Fruit fly (Drosophila melanogaster) whole organism, embryonic: ENCODE results near the gene CG5180.

Source experiments
- ATbp ChIP-seq: fragments of 200-800 bp; sonication (Bioruptor generic); optimal IDR thresholded peaks from 2 replicates; lab custom pipeline; 2017; ENCODE audit warnings: missing biosample characterization, mild to moderate bottlenecking, missing genetic modification characterization, missing genetic modification reagents
- Awh ChIP-seq: fragments of 200-800 bp; sonication (Bioruptor generic); IDR thresholded peaks from 2 replicates; pipeline ENCODE4, ENCODE4 v1.3.6; 2022; ENCODE audit warnings: missing biosample characterization, missing genetic modification characterization
- Bdp1 ChIP-seq: fragments of 200-800 bp; sonication (Bioruptor generic); optimal IDR thresholded peaks from 3 replicates; lab custom pipeline; 2016; ENCODE audit warnings: missing biosample characterization, missing genetic modification characterization
- Bteb2 ChIP-seq: fragments of 200-800 bp; sonication (Bioruptor generic); optimal IDR thresholded peaks from 2 replicates; lab custom pipeline; 2016; ENCODE audit warnings: missing biosample characterization, missing genetic modification characterization
- CG10209 ChIP-seq: fragments of 200-800 bp; sonication (Bioruptor generic); optimal IDR thresholded peaks from 3 replicates; lab custom pipeline; 2017; ENCODE audit warnings: missing biosample characterization, mild to moderate bottlenecking, missing genetic modification characterization, missing genetic modification reagents
- CG12769 ChIP-seq: fragments of 200-800 bp; sonication (Bioruptor generic); optimal IDR thresholded peaks from 2 replicates; lab custom pipeline; 2019; ENCODE audit warnings: missing biosample characterization, mild to moderate bottlenecking, missing genetic modification characterization, moderate library complexity
- CG13123 ChIP-seq: fragments of 200-800 bp; sonication (Bioruptor generic); optimal IDR thresholded peaks from 2 replicates; lab custom pipeline; 2016; ENCODE audit warnings: missing biosample characterization, missing genetic modification characterization
- CG13624 ChIP-seq: fragments of 200-800 bp; sonication (Bioruptor generic); optimal IDR thresholded peaks from 2 replicates; lab custom pipeline; 2016; ENCODE audit warnings: missing biosample characterization, missing genetic modification characterization
- CG16815 ChIP-seq: fragments of 200-800 bp; sonication (Bioruptor generic); optimal IDR thresholded peaks from 3 replicates; lab custom pipeline; 2017; ENCODE audit warnings: missing biosample characterization, mild to moderate bottlenecking, missing genetic modification characterization
- CG17829 ChIP-seq: fragments of 200-800 bp; optimal IDR thresholded peaks from 2 replicates; lab custom pipeline; 2019; ENCODE audit warnings: missing biosample characterization, mild to moderate bottlenecking, missing genetic modification characterization, moderate library complexity
- CG1792 ChIP-seq: fragments of 200-800 bp; sonication (Bioruptor generic); optimal IDR thresholded peaks from 2 replicates; lab custom pipeline; 2016; ENCODE audit warnings: missing biosample characterization, missing genetic modification characterization
- CG2889 ChIP-seq: fragments of 200-800 bp; sonication (Bioruptor generic); IDR thresholded peaks from 3 replicates; pipeline ENCODE4 v1.3.6; 2022; ENCODE audit warnings: missing biosample characterization, missing genetic modification characterization
- CG30020 ChIP-seq: fragments of 200-800 bp; optimal IDR thresholded peaks from 2 replicates; lab custom pipeline; 2019; ENCODE audit warnings: missing biosample characterization, mild to moderate bottlenecking, missing genetic modification characterization, moderate library complexity
- CG33213 ChIP-seq: fragments of 200-800 bp; sonication (Bioruptor generic); optimal IDR thresholded peaks from 3 replicates; lab custom pipeline; 2016; ENCODE audit warnings: missing biosample characterization, missing genetic modification characterization
- CG6654 ChIP-seq: fragments of 200-800 bp; sonication (Bioruptor generic); optimal IDR thresholded peaks from 2 replicates; lab custom pipeline; 2017; ENCODE audit warnings: missing biosample characterization, mild to moderate bottlenecking, missing genetic modification characterization
- CG7745 ChIP-seq: fragments of 200-800 bp; sonication (Bioruptor generic); optimal IDR thresholded peaks from 2 replicates; lab custom pipeline; 2018; ENCODE audit warnings: missing biosample characterization, mild to moderate bottlenecking, missing genetic modification characterization, moderate library complexity
- CG8944 ChIP-seq: fragments of 200-800 bp; sonication (Bioruptor generic); optimal IDR thresholded peaks from 3 replicates; lab custom pipeline; 2016; ENCODE audit warnings: missing biosample characterization, missing genetic modification characterization
- CG9797 ChIP-seq: fragments of 200-800 bp; sonication (Bioruptor generic); optimal IDR thresholded peaks from 3 replicates; lab custom pipeline; 2018; ENCODE audit warnings: missing biosample characterization, mild to moderate bottlenecking, missing genetic modification characterization
- CkIIα-i1 ChIP-seq: fragments of 200-800 bp; sonication (Bioruptor generic); IDR thresholded peaks from 2 replicates; pipeline ENCODE4 v1.3.6; 2022; ENCODE audit warnings: missing biosample characterization, missing genetic modification characterization
- D19A ChIP-seq: fragments of 200-800 bp; optimal IDR thresholded peaks from 3 replicates; lab custom pipeline; 2019; ENCODE audit warnings: missing biosample characterization, mild to moderate bottlenecking, missing genetic modification characterization, moderate library complexity
- D19B ChIP-seq: fragments of 200-800 bp; sonication (Bioruptor generic); optimal IDR thresholded peaks from 2 replicates; lab custom pipeline; 2017; ENCODE audit warnings: missing biosample characterization, mild to moderate bottlenecking, missing genetic modification characterization
- Dip3 ChIP-seq: fragments of 200-800 bp; sonication (Bioruptor generic); optimal IDR thresholded peaks from 3 replicates; lab custom pipeline; 2016; ENCODE audit warnings: missing biosample characterization, missing genetic modification characterization
- Gug ChIP-seq: fragments of 200-800 bp; sonication (Bioruptor generic); IDR thresholded peaks from 4 replicates; pipeline ENCODE4 v1.3.6; 2022; ENCODE audit warnings: missing biosample characterization, missing genetic modification characterization
- HLHmδ ChIP-seq: fragments of 200-800 bp; sonication (Bioruptor generic); optimal IDR thresholded peaks from 2 replicates; lab custom pipeline; 2018; ENCODE audit warnings: missing biosample characterization, mild to moderate bottlenecking, missing genetic modification characterization, moderate library complexity
- Hr39 ChIP-seq: fragments of >200 bp; optimal IDR thresholded peaks from 2 replicates; lab custom pipeline; 2017
- Trl ChIP-seq, 3 experiments: fragments of >200 bp in 2 of 3; fragments of 200-800 bp in 1 of 3; sonication (Bioruptor generic) in 1 of 3; optimal IDR thresholded peaks; 2 replicates in 1 of 3; 3 replicates in 2 of 3; lab custom pipeline; 2016 to 2017; ENCODE audit warnings: missing biosample characterization in 1 of 3, missing genetic modification characterization in 1 of 3
- ase ChIP-seq: fragments of 200-800 bp; sonication (Bioruptor generic); IDR thresholded peaks from 3 replicates; pipeline ENCODE4 v1.3.6; 2022; ENCODE audit warnings: missing biosample characterization, missing genetic modification characterization
- ash1 ChIP-seq: fragments of 200-800 bp; sonication (Bioruptor generic); optimal IDR thresholded peaks from 2 replicates; lab custom pipeline; 2018; ENCODE audit warnings: missing biosample characterization, mild to moderate bottlenecking, missing genetic modification characterization
- bcd ChIP-seq: fragments of 200-800 bp; sonication (Bioruptor generic); optimal IDR thresholded peaks from 2 replicates; lab custom pipeline; 2017; ENCODE audit warnings: missing biosample characterization, mild to moderate bottlenecking, missing genetic modification characterization
- chm ChIP-seq: fragments of 200-800 bp; sonication (Bioruptor generic); IDR thresholded peaks from 2 replicates; pipeline ENCODE4 v1.3.6; 2022; ENCODE audit warnings: missing biosample characterization, missing genetic modification characterization
- crc ChIP-seq: fragments of 200-800 bp; sonication (Bioruptor generic); optimal IDR thresholded peaks from 2 replicates; lab custom pipeline; 2016; ENCODE audit warnings: missing biosample characterization, missing genetic modification characterization
- dysf ChIP-seq: fragments of 200-800 bp; sonication (Bioruptor generic); IDR thresholded peaks from 3 replicates; pipeline ENCODE4 v1.3.6; 2022; ENCODE audit warnings: missing biosample characterization, missing genetic modification characterization
- eve ChIP-seq, 2 experiments: fragments of >200 bp; optimal IDR thresholded peaks; 2 replicates each; lab custom pipeline; 2017; ENCODE audit warnings: missing biosample characterization in 2 of 2, missing genetic modification characterization in 2 of 2
- exex ChIP-seq: fragments of 200-800 bp; sonication (Bioruptor generic); optimal IDR thresholded peaks from 4 replicates; lab custom pipeline; 2018; ENCODE audit warnings: missing biosample characterization, mild to moderate bottlenecking, missing genetic modification characterization, moderate library complexity
- gcm ChIP-seq: fragments of 200-800 bp; sonication (Bioruptor generic); optimal IDR thresholded peaks from 2 replicates; lab custom pipeline; 2019; ENCODE audit warnings: missing biosample characterization, mild to moderate bottlenecking, missing genetic modification characterization, moderate library complexity
- gro ChIP-seq: fragments of 200-800 bp; sonication (Bioruptor generic); optimal IDR thresholded peaks from 2 replicates; lab custom pipeline; 2016; ENCODE audit warnings: missing biosample characterization, missing genetic modification characterization
- ken ChIP-seq: fragments of 200-800 bp; sonication (Bioruptor generic); IDR thresholded peaks from 3 replicates; pipeline ENCODE4 v1.3.6; 2022; ENCODE audit warnings: missing biosample characterization, missing genetic modification characterization
- nau ChIP-seq: fragments of 200-800 bp; sonication (Bioruptor generic); optimal IDR thresholded peaks from 3 replicates; lab custom pipeline; 2017; ENCODE audit warnings: missing biosample characterization, mild to moderate bottlenecking, missing genetic modification characterization, missing genetic modification reagents
- nerfin-1 ChIP-seq: fragments of 200-800 bp; sonication (Bioruptor generic); optimal IDR thresholded peaks from 3 replicates; lab custom pipeline; 2019; ENCODE audit warnings: missing biosample characterization, mild to moderate bottlenecking, missing genetic modification characterization, moderate library complexity
- pb ChIP-seq: fragments of 200-800 bp; sonication (Bioruptor generic); optimal IDR thresholded peaks from 3 replicates; lab custom pipeline; 2016; ENCODE audit warnings: missing biosample characterization, missing genetic modification characterization
- pho ChIP-seq: fragments of 200-800 bp; sonication (Bioruptor generic); optimal IDR thresholded peaks from 2 replicates; lab custom pipeline; 2016; ENCODE audit warnings: missing biosample characterization, missing genetic modification characterization
- pum ChIP-seq: fragments of 200-800 bp; sonication (Bioruptor generic); optimal IDR thresholded peaks from 2 replicates; lab custom pipeline; 2016; ENCODE audit warnings: missing biosample characterization, missing genetic modification characterization
- sens ChIP-seq: fragments of 200-800 bp; sonication (Bioruptor generic); peaks from one replicate; lab custom pipeline; 2016; ENCODE audit warnings: missing biosample characterization, missing genetic modification characterization
- sens-2 ChIP-seq: fragments of 200-800 bp; sonication (Bioruptor generic); IDR thresholded peaks from 2 replicates; pipeline ENCODE4 v1.3.6; 2022; ENCODE audit warnings: missing biosample characterization, missing genetic modification characterization
- seq ChIP-seq: fragments of 200-800 bp; sonication (Bioruptor generic); IDR thresholded peaks from 2 replicates; pipeline ENCODE4 v1.3.6; 2022; ENCODE audit warnings: missing biosample characterization, missing genetic modification characterization
- slbo ChIP-seq: fragments of 200-800 bp; sonication (Bioruptor generic); IDR thresholded peaks from 2 replicates; pipeline ENCODE4 v1.3.6; 2022; ENCODE audit warnings: missing biosample characterization, missing genetic modification characterization
- slou ChIP-seq: fragments of 200-800 bp; sonication (Bioruptor generic); optimal IDR thresholded peaks from 3 replicates; lab custom pipeline; 2016; ENCODE audit warnings: missing biosample characterization, missing genetic modification characterization
- so ChIP-seq: fragments of 200-800 bp; sonication (Bioruptor generic); IDR thresholded peaks from 3 replicates; pipeline ENCODE4 v1.3.6; 2022; ENCODE audit warnings: missing biosample characterization, missing genetic modification characterization
- ttk ChIP-seq: fragments of 200-800 bp; sonication (Bioruptor generic); IDR thresholded peaks from 2 replicates; pipeline ENCODE4 v2.1.2; 2022; ENCODE audit warnings: missing biosample characterization, missing genetic modification characterization

CG5180 gene

DNA sequence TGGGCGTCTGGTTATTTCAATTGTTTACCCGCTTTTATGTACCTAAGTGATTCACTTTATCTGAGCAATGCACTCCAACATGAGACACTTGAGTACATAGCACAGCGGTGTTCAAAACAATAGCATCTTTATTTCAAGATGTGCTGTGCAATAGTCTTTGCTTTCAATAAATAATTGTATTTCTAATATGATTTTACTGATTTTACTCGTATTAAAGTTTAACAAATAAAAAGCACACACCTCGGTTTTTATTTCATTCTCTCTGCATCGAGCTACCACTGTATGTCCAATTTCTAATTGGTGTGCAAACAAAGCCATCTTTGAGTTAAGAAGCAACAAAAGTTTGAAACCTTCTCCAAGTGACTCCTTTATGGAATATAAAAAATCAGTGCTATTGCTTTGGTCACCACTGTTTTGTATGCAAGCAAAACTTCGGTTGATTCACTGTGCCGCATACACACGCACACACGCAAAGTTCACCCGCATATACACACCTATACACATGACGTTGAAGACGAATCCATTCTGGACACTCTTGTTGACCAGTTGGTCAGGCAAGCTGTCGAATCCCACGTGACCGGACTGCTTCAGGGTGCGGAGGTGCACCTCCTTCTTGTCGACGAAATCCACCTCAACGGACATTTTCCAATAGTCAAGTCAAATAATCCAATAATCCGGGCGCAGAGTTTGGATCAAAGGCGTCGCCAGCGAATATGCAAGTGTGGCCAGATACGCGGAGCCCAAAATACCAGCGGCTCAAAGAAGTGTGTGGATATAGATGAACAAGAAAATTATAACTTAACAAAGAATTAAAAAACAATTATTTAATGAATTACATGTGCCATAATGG is 30.1 kb downstream of the CG5180 start, which contains the start of gene Septin2:
Septin2 (minus strand) TSS at position 727 of the 850 bp plus-strand sequence.
- TF ChIP-seq gro (no peak), Gug (peak; percentile 59; the same call in 2 of the 4 replicates), Bdp1 (GFP tag; lab: Kevin White, UChicago) (peak; percentile 44), sens-2 (no peak), ash1 (GFP tag; lab: Kevin White, UChicago) (no peak), CG33213 (GFP tag; lab: Kevin White, UChicago) (peak; percentile 58), pb (GFP tag; lab: Kevin White, UChicago) (no peak), CG12769 (tag; lab: Kevin White, UChicago) (no peak), sens (GFP tag; lab: Kevin White, UChicago) (peak; percentile 96), D19B (GFP tag; lab: Kevin White, UChicago) (peak; percentile 32), chm (no peak), Dip3 (peak; percentile 14), crc (GFP tag; lab: Kevin White, UChicago) (peak; percentile 53), eve (GFP tag; optimal IDR thresholded peaks at IDR 0.05; lab: Kevin White, UChicago) (no peak), ken (GFP tag; lab: Robert Waterston, UW) (0 out of 3 replicates have a peak, but pooled peaks have one; percentile 49), D19A (peak; percentile 83), CG9797 (peak; percentile 68), pho (GFP tag; lab: Kevin White, UChicago) (peak; percentile 46), exex (tag; lab: Kevin White, UChicago) (no peak), bcd (GFP tag; lab: Kevin White, UChicago) (peak; percentile 75), CG1792 (GFP tag; lab: Kevin White, UChicago) (peak; percentile 61), CG7745 (tag; lab: Kevin White, UChicago) (no peak), CG13123 (GFP tag; lab: Kevin White, UChicago) (peak; percentile 23), nerfin-1 (tag; lab: Kevin White, UChicago) (peak; percentile 77), CG16815 (GFP tag; lab: Kevin White, UChicago) (peak; percentile 55), ttk (GFP tag; lab: Robert Waterston, UW) (peak; percentile 67; the same call in 1 of the 2 replicates), Bteb2 (GFP tag; lab: Kevin White, UChicago) (peak; percentile 6), dysf (GFP tag; lab: Robert Waterston, UW) (peak; percentile 77), ATbp (GFP tag; lab: Kevin White, UChicago) (peak; percentile 86), seq (GFP tag; lab: Robert Waterston, UW) (peak; percentile 62), ase (GFP tag; lab: Robert Waterston, UW) (peak; percentile 62; the same call in 2 of the 3 replicates), Trl (optimal IDR thresholded peaks at IDR 0.05; lab: Kevin White, UChicago) (no peak), Trl (GFP tag; optimal IDR thresholded peaks at IDR 0.05; lab: Kevin White, UChicago) (peak; percentile 43), slbo (peak; percentile 37; the same call in 1 of the 2 replicates), slou (GFP tag; lab: Kevin White, UChicago) (no peak), CG17829 (tag; lab: Kevin White, UChicago) (peak; percentile 82), CG13624 (GFP tag; lab: Kevin White, UChicago) (peak; percentile 55), so (GFP tag; lab: Robert Waterston, UW) (peak; percentile 83; the same call in 2 of the 3 replicates), gcm (GFP tag; lab: Kevin White, UChicago) (peak; percentile 86), pum (GFP tag; lab: Kevin White, UChicago) (peak; percentile 56), CG8944 (GFP tag; lab: Kevin White, UChicago) (no peak), Awh (GFP tag; lab: Robert Waterston, UW) (peak; percentile 51; the same call in 1 of the 2 replicates), CG6654 (GFP tag; lab: Kevin White, UChicago) (peak; percentile 69), HLHmδ (GFP tag; lab: Kevin White, UChicago) (peak; percentile 59), CkIIα-i1 (GFP tag; lab: Robert Waterston, UW) (0 out of 2 replicates have a peak, but pooled peaks have one; percentile 11), Hr39 (lab: Kevin White, UChicago) (no peak), CG2889 (GFP tag; lab: Robert Waterston, UW) (0 out of 3 replicates have a peak, but pooled peaks have one; percentile 31), CG30020 (tag; lab: Kevin White, UChicago) (no peak), CG10209 (peak; percentile 83), nau (GFP tag; lab: Kevin White, UChicago) (peak; percentile 36)
